Fruit fly (Drosophila melanogaster): ENCODE results near the gene CG13599.

Gene CG13599

dm6 chr3R:23887572-23887971 lies 43.9 kb upstream of the CG13599 start:
- TF ChIP-seq CG11617 (GFP tag; optimal IDR thresholded peaks at IDR 0.05) = no peak
- no peak for TF ChIP-seq toe (GFP tag; optimal IDR thresholded peaks at IDR 0.05)
- no peak for TF ChIP-seq CG33017 (tag; optimal IDR thresholded peaks at IDR 0.05)
- no peak for TF ChIP-seq bab1 (GFP tag; optimal IDR thresholded peaks at IDR 0.05)
- TF ChIP-seq CG12768 (GFP tag; optimal IDR thresholded peaks at IDR 0.05) = no peak
- TF ChIP-seq cnc (optimal IDR thresholded peaks at IDR 0.05) = no peak
- TF ChIP-seq ovo (GFP tag; optimal IDR thresholded peaks at IDR 0.05) = no peak
- TF ChIP-seq tj (GFP tag; optimal IDR thresholded peaks at IDR 0.05) = no peak
- TF ChIP-seq Mnt (GFP tag; optimal IDR thresholded peaks at IDR 0.05) = no peak
- TF ChIP-seq pad (GFP tag; optimal IDR thresholded peaks at IDR 0.05) = no peak
- no peak for TF ChIP-seq cic (GFP tag; optimal IDR thresholded peaks at IDR 0.05)
- TF ChIP-seq CG1620 (GFP tag; optimal IDR thresholded peaks at IDR 0.05) = no peak
- TF ChIP-seq kay (GFP tag; ENCODE audit: borderline replicate concordance) = no peak

DNA sequence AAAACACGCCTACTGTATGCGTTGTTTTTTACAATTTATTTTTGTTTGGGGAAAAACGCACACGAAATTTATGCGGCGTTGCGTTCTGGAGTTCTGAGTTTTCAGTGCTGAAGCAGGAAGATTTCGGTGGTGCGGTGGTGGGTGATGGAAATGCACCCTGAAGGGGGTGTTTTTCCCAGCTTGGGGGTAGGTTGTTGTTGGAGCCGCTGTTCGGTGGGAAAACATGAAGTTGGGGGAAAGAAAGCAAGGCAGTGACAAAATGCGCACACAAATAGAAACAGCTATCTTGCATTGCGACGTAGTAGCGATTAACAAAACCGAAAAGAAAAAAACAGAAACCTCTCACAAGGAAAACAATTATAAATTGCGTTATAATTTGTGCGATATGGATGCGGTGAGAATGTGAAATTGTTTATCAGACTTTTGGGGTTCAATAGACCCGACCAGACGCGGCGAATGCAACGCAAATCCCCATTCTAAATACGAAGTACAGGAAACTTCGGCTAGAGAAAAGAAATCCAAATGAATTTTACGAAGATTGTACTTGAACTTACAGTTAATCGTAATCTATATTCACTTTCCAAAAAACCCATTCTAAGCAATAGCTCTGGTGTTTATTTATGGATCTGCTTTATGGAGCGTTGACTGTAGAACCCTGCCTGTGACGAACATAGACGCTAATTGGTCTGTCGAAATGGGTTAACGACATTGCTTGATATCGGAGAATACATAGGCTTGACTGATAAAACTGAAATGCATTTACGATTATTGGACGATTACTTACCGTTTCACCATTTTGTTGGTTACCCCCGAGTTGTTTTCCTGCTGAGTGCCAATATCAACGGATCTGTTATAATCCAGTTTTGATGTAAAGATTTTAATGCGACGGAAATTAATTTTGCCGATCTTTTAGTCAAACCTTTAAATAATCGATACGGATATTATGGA lies 42.9 kb upstream of the CG13599 start:
- TF ChIP-seq CG11617 (GFP tag; optimal IDR thresholded peaks at IDR 0.05) = no peak
- TF ChIP-seq bab1 (GFP tag; optimal IDR thresholded peaks at IDR 0.05) = peak; percentile 64
- TF ChIP-seq tj (GFP tag; optimal IDR thresholded peaks at IDR 0.05) = no peak
- peak; percentile 57 for TF ChIP-seq CG7101 (tag; optimal IDR thresholded peaks at IDR 0.05)
- TF ChIP-seq CG14711 (tag; optimal IDR thresholded peaks at IDR 0.05) = peak; percentile 45
- TF ChIP-seq kay (GFP tag; ENCODE audit: borderline replicate concordance) = peak; percentile 10
- TF ChIP-seq pad (GFP tag; optimal IDR thresholded peaks at IDR 0.05) = peak; percentile 20
- TF ChIP-seq cnc (optimal IDR thresholded peaks at IDR 0.05) = no peak
- TF ChIP-seq CG7045 (GFP tag; optimal IDR thresholded peaks at IDR 0.05) = peak; percentile 22
- peak; percentile 0 for TF ChIP-seq Mnt (GFP tag; optimal IDR thresholded peaks at IDR 0.05)
- peak; percentile 47 for TF ChIP-seq CG33017 (tag; optimal IDR thresholded peaks at IDR 0.05)
- TF ChIP-seq Hr96 (GFP tag; optimal IDR thresholded peaks at IDR 0.05) = no peak

- TF ChIP-seq Mnt (GFP tag; optimal IDR thresholded peaks at IDR 0.05) (peak; percentile 35), bab1 (GFP tag; optimal IDR thresholded peaks at IDR 0.05) (peak; percentile 55), Hr96 (GFP tag; optimal IDR thresholded peaks at IDR 0.05) (no peak), CG5204 (GFP tag; optimal IDR thresholded peaks at IDR 0.05) (no peak), CG11617 (GFP tag; optimal IDR thresholded peaks at IDR 0.05) (peak; percentile 5), CG33017 (tag; optimal IDR thresholded peaks at IDR 0.05) (no peak), CG14711 (tag; optimal IDR thresholded peaks at IDR 0.05) (peak; percentile 20), kay (GFP tag; ENCODE audit: borderline replicate concordance) (no peak), CG1620 (GFP tag; optimal IDR thresholded peaks at IDR 0.05) (peak; percentile 8), CG7101 (tag; optimal IDR thresholded peaks at IDR 0.05) (peak; percentile 57), toe (GFP tag; optimal IDR thresholded peaks at IDR 0.05) (no peak), CG7045 (GFP tag; optimal IDR thresholded peaks at IDR 0.05) (no peak), tj (GFP tag; optimal IDR thresholded peaks at IDR 0.05) (peak; percentile 50), pad (GFP tag; optimal IDR thresholded peaks at IDR 0.05) (peak; percentile 4)
Measured at dm6 chr3R:23889922-23890321, 41.5 kb upstream of the CG13599 start, which contains the start of gene Pli. TSS of gene Pli (minus strand) at chr3R:23890052.

DNA sequence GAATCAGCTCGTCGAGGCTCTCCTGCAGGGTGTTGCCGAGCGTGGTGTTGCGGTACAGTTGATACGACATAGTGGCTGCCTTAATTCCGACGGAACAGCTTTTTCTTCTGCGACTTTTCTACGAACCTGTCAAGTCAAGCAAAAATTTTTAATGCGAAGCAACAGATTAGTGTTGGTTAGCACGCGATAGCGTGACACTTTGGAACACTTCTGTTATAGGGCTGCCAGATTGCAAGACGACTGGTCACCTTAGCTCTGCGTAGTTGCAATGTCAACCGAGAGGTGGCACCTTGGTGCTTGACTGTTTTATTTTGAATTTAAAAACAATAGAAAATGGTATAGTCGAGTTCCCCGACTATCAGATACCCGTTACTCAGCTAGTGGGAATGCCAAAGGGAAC lies 40.6 kb upstream of the CG13599 start, which contains the start of gene TfIIA-S:
TSS of gene TfIIA-S (minus strand) at position 175 of the 400 bp plus-strand sequence.
- peak; percentile 59 for TF ChIP-seq CG14711 (tag; optimal IDR thresholded peaks at IDR 0.05)
- peak; percentile 61 for TF ChIP-seq tj (GFP tag; optimal IDR thresholded peaks at IDR 0.05)
- TF ChIP-seq Crg-1 (GFP tag; optimal IDR thresholded peaks at IDR 0.05) = peak; percentile 95
- peak; percentile 75 for TF ChIP-seq Clk (GFP tag; optimal IDR thresholded peaks at IDR 0.05)
- peak; percentile 53 for TF ChIP-seq CG33017 (tag; optimal IDR thresholded peaks at IDR 0.05)
- TF ChIP-seq CG5204 (GFP tag; optimal IDR thresholded peaks at IDR 0.05) = peak; percentile 64
- peak; percentile 84 for TF ChIP-seq bab1 (GFP tag; optimal IDR thresholded peaks at IDR 0.05)
- peak; percentile 86 for TF ChIP-seq pad (GFP tag; optimal IDR thresholded peaks at IDR 0.05)
- peak; percentile 82 for TF ChIP-seq ovo (GFP tag; optimal IDR thresholded peaks at IDR 0.05)
- TF ChIP-seq CG12768 (GFP tag; optimal IDR thresholded peaks at IDR 0.05) = peak; percentile 83
- TF ChIP-seq kay (GFP tag; ENCODE audit: borderline replicate concordance) = no peak
- no peak for TF ChIP-seq cnc (optimal IDR thresholded peaks at IDR 0.05)
- peak; percentile 67 for TF ChIP-seq CG7045 (GFP tag; optimal IDR thresholded peaks at IDR 0.05)
- peak; percentile 96 for TF ChIP-seq CG1620 (GFP tag; optimal IDR thresholded peaks at IDR 0.05)
- peak; percentile 76 for TF ChIP-seq toe (GFP tag; optimal IDR thresholded peaks at IDR 0.05)
- peak; percentile 32 for TF ChIP-seq cic (GFP tag; optimal IDR thresholded peaks at IDR 0.05)
- TF ChIP-seq Mnt (GFP tag; optimal IDR thresholded peaks at IDR 0.05) = peak; percentile 80
- peak; percentile 78 for TF ChIP-seq Hr96 (GFP tag; optimal IDR thresholded peaks at IDR 0.05)
- peak; percentile 2 for TF ChIP-seq CG11617 (GFP tag; optimal IDR thresholded peaks at IDR 0.05)
- TF ChIP-seq CG7101 (tag; optimal IDR thresholded peaks at IDR 0.05) = peak; percentile 86

dm6 chr3R:23893460-23893859 lies 38.0 kb upstream of the CG13599 start, which contains the start of gene tbrd-1:
TSS of gene tbrd-1 (minus strand) at chr3R:23893560.
- TF ChIP-seq toe (GFP tag; optimal IDR thresholded peaks at IDR 0.05) = no peak
- no peak for TF ChIP-seq cnc (optimal IDR thresholded peaks at IDR 0.05)
- TF ChIP-seq Hr96 (GFP tag; optimal IDR thresholded peaks at IDR 0.05) = no peak
- no peak for TF ChIP-seq CG5204 (GFP tag; optimal IDR thresholded peaks at IDR 0.05)
- no peak for TF ChIP-seq CG1620 (GFP tag; optimal IDR thresholded peaks at IDR 0.05)
- TF ChIP-seq CG7045 (GFP tag; optimal IDR thresholded peaks at IDR 0.05) = no peak
- TF ChIP-seq CG11617 (GFP tag; optimal IDR thresholded peaks at IDR 0.05) = no peak
- no peak for TF ChIP-seq pad (GFP tag; optimal IDR thresholded peaks at IDR 0.05)
- TF ChIP-seq Crg-1 (GFP tag; optimal IDR thresholded peaks at IDR 0.05) = no peak
